Worm (Caenorhabditis elegans) whole organism, L4/young adult: ENCODE results near the gene abch-1.

ENCODE experiments used
- W03F9.2 ChIP-seq: fragments of 150-350 bp; optimal IDR thresholded peaks from 2 replicates; lab custom pipeline; 2014; ENCODE audit warnings: missing biosample characterization, missing genetic modification characterization
- dao-5 ChIP-seq: sonication (generic microtip); optimal IDR thresholded peaks from 2 replicates; lab custom pipeline; 2016; ENCODE audit warnings: missing genotype, missing genetic modification characterization, moderate library complexity, missing compliant biosample characterization

- TF ChIP-seq W03F9.2 (no peak), dao-5 (no peak)
Measured at ce11 chrII:6500161-6500560, 31.3 kb downstream of the abch-1 start, which contains the start of gene R05G9.5.
